Worm (Caenorhabditis elegans): ENCODE measurements around the gene F58F9.3.

- TF ChIP-seq nhr-6 (tag; optimal IDR thresholded peaks at IDR 0.05) (no peak), egl-27 (tag; optimal IDR thresholded peaks at IDR 0.05) (no peak), ama-1 (optimal IDR thresholded peaks at IDR 0.05) (no peak), nhr-76 (tag; optimal IDR thresholded peaks at IDR 0.05) (no peak), nhr-11 (tag; optimal IDR thresholded peaks at IDR 0.05) (no peak), unc-39 (tag; optimal IDR thresholded peaks at IDR 0.05) (no peak), fos-1 (tag; optimal IDR thresholded peaks at IDR 0.05) (no peak)
These were observed 23.7 kb upstream of the F58F9.3 start for ce11 chrIV:6209337-6209736.

Measured in whole organism, L4 larva.